Worm (Caenorhabditis elegans): ENCODE data around the gene K10G4.3.
A peak's percentile ranks its signal among the peaks of the same experiment; 100 is the strongest.

Gene K10G4.3

DNA sequence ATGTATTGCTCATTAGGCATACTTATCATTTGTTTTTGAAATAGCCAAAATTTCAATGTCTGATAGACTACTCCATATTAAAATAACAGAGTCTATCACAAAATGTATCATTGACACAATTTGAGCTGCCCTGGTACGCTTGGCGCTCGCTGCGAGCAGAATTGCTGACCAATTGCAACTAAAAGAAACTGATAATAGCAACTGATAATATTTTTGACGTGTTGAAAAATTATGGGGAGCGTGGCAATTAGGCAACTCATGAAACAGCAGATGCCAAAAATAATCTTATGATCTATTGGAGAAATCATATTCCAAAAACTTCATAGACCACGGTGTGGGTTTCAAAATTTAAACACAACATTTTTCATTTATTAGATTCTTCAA lies 23.5 kb downstream of the K10G4.3 start:
- TF ChIP-seq sma-9 (GFP tag; optimal IDR thresholded peaks at IDR 0.05) (peak; percentile 24), sma-9 (tag; optimal IDR thresholded peaks at IDR 0.05) (no peak), fos-1 (tag; optimal IDR thresholded peaks at IDR 0.05) (peak; percentile 83), aly-2 (tag; optimal IDR thresholded peaks at IDR 0.05) (no peak), nhr-237 (tag; optimal IDR thresholded peaks at IDR 0.05) (no peak), unc-39 (tag; optimal IDR thresholded peaks at IDR 0.05) (no peak), mbf-1 (tag; optimal IDR thresholded peaks at IDR 0.05) (no peak), unc-55 (GFP tag; optimal IDR thresholded peaks at IDR 0.05) (no peak), F13H6.1 (tag; optimal IDR thresholded peaks at IDR 0.05) (no peak), gmeb-1 (tag; optimal IDR thresholded peaks at IDR 0.05) (peak; percentile 25), ama-1 (optimal IDR thresholded peaks at IDR 0.05) (no peak), nhr-10 (tag; optimal IDR thresholded peaks at IDR 0.05) (no peak), skn-1 (tag; optimal IDR thresholded peaks at IDR 0.05) (no peak)

- peak; percentile 73 for TF ChIP-seq fos-1 (tag; optimal IDR thresholded peaks at IDR 0.05)
- no peak for TF ChIP-seq ztf-11 (tag; optimal IDR thresholded peaks at IDR 0.05)
These were observed 24.0 kb downstream of the K10G4.3 start for ce11 chrV:17240579-17241277.

ce11 chrV:17238799-17239198 lies 26.0 kb downstream of the K10G4.3 start, which contains the start of gene T19C9.8:
TSS of gene T19C9.8 (plus strand) at chrV:17239097.
- TF ChIP-seq sma-9 (GFP tag; optimal IDR thresholded peaks at IDR 0.05) (peak; percentile 10), sma-9 (tag; optimal IDR thresholded peaks at IDR 0.05) (no peak), nhr-21 (tag; optimal IDR thresholded peaks at IDR 0.05) (no peak), fos-1 (tag; optimal IDR thresholded peaks at IDR 0.05) (peak; percentile 95)

ce11 chrV:17236345-17236744 lies 28.4 kb downstream of the K10G4.3 start, which contains the start of gene T19C9.10:
TSS of gene T19C9.10 (plus strand) at chrV:17236592.
- TF ChIP-seq nhr-12 (tag; optimal IDR thresholded peaks at IDR 0.05) (no peak), egl-27 (tag; optimal IDR thresholded peaks at IDR 0.05) (no peak), alr-1 (tag; optimal IDR thresholded peaks at IDR 0.05) (no peak), fos-1 (tag; optimal IDR thresholded peaks at IDR 0.05) (no peak), sma-3 (GFP tag; optimal IDR thresholded peaks at IDR 0.05) (no peak), skn-1 (tag; optimal IDR thresholded peaks at IDR 0.05) (no peak), gmeb-1 (tag; optimal IDR thresholded peaks at IDR 0.05) (no peak), elt-1 (tag; optimal IDR thresholded peaks at IDR 0.05) (no peak), ceh-82 (tag; optimal IDR thresholded peaks at IDR 0.05) (no peak), ZK546.5 (tag; optimal IDR thresholded peaks at IDR 0.05) (no peak), mab-5 (tag; optimal IDR thresholded peaks at IDR 0.05) (no peak), ama-1 (optimal IDR thresholded peaks at IDR 0.05) (no peak), nhr-77 (tag; optimal IDR thresholded peaks at IDR 0.05) (no peak), F13H6.1 (tag; optimal IDR thresholded peaks at IDR 0.05) (no peak)

DNA sequence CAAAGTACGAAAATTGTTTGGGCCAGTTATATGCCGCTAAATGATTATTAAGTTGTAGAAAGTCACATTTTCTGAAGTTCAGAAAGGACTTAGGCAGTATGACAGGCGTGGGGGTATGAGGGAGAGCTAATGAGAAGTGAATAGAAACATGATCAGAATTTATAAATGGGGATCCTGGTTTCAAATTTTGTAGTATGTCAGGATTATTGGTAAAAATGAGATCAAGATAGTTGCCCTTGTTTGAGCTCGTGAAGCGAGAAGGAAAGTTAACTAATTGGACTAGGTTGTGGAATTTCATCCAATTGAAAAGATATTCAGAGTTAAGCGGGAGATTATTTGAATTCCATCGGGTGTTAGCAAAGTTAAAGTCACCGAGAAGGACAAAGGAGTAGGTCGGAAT lies 32.4 kb downstream of the K10G4.3 start:
- no peak for TF ChIP-seq sem-4 (tag; optimal IDR thresholded peaks at IDR 0.05)
- TF ChIP-seq ZK546.5 (tag; optimal IDR thresholded peaks at IDR 0.05) = no peak
- TF ChIP-seq crh-2 (tag; optimal IDR thresholded peaks at IDR 0.05) = no peak
- TF ChIP-seq elt-3 (tag; optimal IDR thresholded peaks at IDR 0.05) = no peak

- no peak for TF ChIP-seq ztf-11 (tag; optimal IDR thresholded peaks at IDR 0.05)
- no peak for TF ChIP-seq egl-27 (tag; optimal IDR thresholded peaks at IDR 0.05)
- TF ChIP-seq fos-1 (tag; optimal IDR thresholded peaks at IDR 0.05) = no peak
- TF ChIP-seq nhr-129 (tag; optimal IDR thresholded peaks at IDR 0.05) = no peak
- TF ChIP-seq nhr-10 (tag; optimal IDR thresholded peaks at IDR 0.05) = no peak
- no peak for TF ChIP-seq Y55F3AM.14 (GFP tag; optimal IDR thresholded peaks at IDR 0.05)
- no peak for TF ChIP-seq lin-39 (tag; optimal IDR thresholded peaks at IDR 0.05)
- TF ChIP-seq nhr-237 (tag; optimal IDR thresholded peaks at IDR 0.05) = no peak
- no peak for TF ChIP-seq nhr-12 (tag; optimal IDR thresholded peaks at IDR 0.05)
- no peak for TF ChIP-seq aly-2 (tag; optimal IDR thresholded peaks at IDR 0.05)
- no peak for TF ChIP-seq blmp-1 (tag; optimal IDR thresholded peaks at IDR 0.05; ENCODE audit: insufficient read depth)
- TF ChIP-seq mdl-1 (tag; optimal IDR thresholded peaks at IDR 0.05) = no peak
- no peak for TF ChIP-seq nhr-77 (tag; optimal IDR thresholded peaks at IDR 0.05)
- TF ChIP-seq snpc-4 (tag; optimal IDR thresholded peaks at IDR 0.05) = no peak
- no peak for TF ChIP-seq F13H6.1 (tag; optimal IDR thresholded peaks at IDR 0.05)
- TF ChIP-seq C34F6.9 (tag; optimal IDR thresholded peaks at IDR 0.05) = no peak
- TF ChIP-seq ztf-1 (GFP tag; conservative IDR thresholded peaks at IDR 0.05) = no peak
- no peak for TF ChIP-seq ztf-4 (tag; optimal IDR thresholded peaks at IDR 0.05)
- no peak for TF ChIP-seq ceh-16 (tag; optimal IDR thresholded peaks at IDR 0.05)
These were observed 38.6 kb downstream of the K10G4.3 start, which contains the start of gene srh-112 for ce11 chrV:17226119-17226518. TSS of gene srh-112 (minus strand) at chrV:17226219.
